Worm (Caenorhabditis elegans) whole organism, young adult: Measurements from ENCODE around the gene M153.5.

ENCODE experiments used
- F10E7.11 ChIP-seq: sonication (generic microtip); optimal IDR thresholded peaks from 2 replicates; lab custom pipeline; 2017; ENCODE audit warnings: mild to moderate bottlenecking, missing genetic modification characterization, moderate library complexity, missing compliant biosample characterization
- Y53G8AR.9 ChIP-seq: fragments of 200-800 bp; sonication (Bioruptor generic); conservative IDR thresholded peaks from 2 replicates; pipeline ENCODE4 v1.3.6; 2022; ENCODE audit warnings: missing genetic modification reagents, missing genetic modification characterization, missing compliant biosample characterization
- aptf-2 ChIP-seq: fragments of 200-800 bp; sonication (Bioruptor generic); conservative IDR thresholded peaks from 2 replicates; pipeline ENCODE4 v1.3.6; 2022; ENCODE audit warnings: missing genetic modification reagents, missing genetic modification characterization, missing compliant biosample characterization
- bed-1 ChIP-seq: fragments of 200-800 bp; sonication (Bioruptor generic); IDR thresholded peaks from 2 replicates; pipeline ENCODE4 v1.3.6; 2022; ENCODE audit warnings: missing genetic modification reagents, missing genetic modification characterization, missing compliant biosample characterization
- dpl-1 ChIP-seq: fragments of 150-350 bp; optimal IDR thresholded peaks from 2 replicates; lab custom pipeline; 2014; ENCODE audit warnings: missing biosample characterization, missing genetic modification reagents, missing genetic modification characterization
- efl-1 ChIP-seq: fragments of 150-350 bp; optimal IDR thresholded peaks from 2 replicates; lab custom pipeline; 2014; ENCODE audit warnings: missing biosample characterization, missing genetic modification reagents, missing genetic modification characterization
- ekl-4 ChIP-seq: fragments of 200-800 bp; sonication (Bioruptor generic); IDR thresholded peaks from 2 replicates; pipeline ENCODE4 v1.3.6; 2022; ENCODE audit warnings: missing genetic modification reagents, missing genetic modification characterization, missing compliant biosample characterization
- fkh-3 ChIP-seq: sonication (generic microtip); optimal IDR thresholded peaks from 2 replicates; lab custom pipeline; 2016; ENCODE audit warnings: mild to moderate bottlenecking, missing genetic modification characterization, missing compliant biosample characterization
- hsf-1 ChIP-seq: fragments of 200-800 bp; sonication (Bioruptor generic); IDR thresholded peaks from 2 replicates; pipeline ENCODE4 v1.3.6; 2022; ENCODE audit warnings: missing genetic modification reagents, missing genetic modification characterization, missing compliant biosample characterization
- lin-35 ChIP-seq, 3 experiments: fragments of 150-350 bp in 2 of 3; sonication (generic microtip) in 1 of 3; optimal IDR thresholded peaks; 2 replicates each; lab custom pipeline; 2014 to 2018; ENCODE audit warnings: missing biosample characterization in 3 of 3, missing genetic modification characterization in 3 of 3, missing genetic modification reagents in 3 of 3
- nhr-120 ChIP-seq: fragments of 200-800 bp; sonication (Bioruptor generic); IDR thresholded peaks from 2 replicates; pipeline ENCODE4 v1.3.6; 2022; ENCODE audit warnings: missing genetic modification characterization, missing compliant biosample characterization
- pha-4 ChIP-seq: fragments of 150-350 bp; sonication (generic microtip); optimal IDR thresholded peaks from 2 replicates; lab custom pipeline; 2014; ENCODE audit warnings: missing biosample characterization, missing genetic modification reagents, missing genetic modification characterization
- sea-2 ChIP-seq: fragments of 200-800 bp; sonication (Bioruptor generic); IDR thresholded peaks from 2 replicates; pipeline ENCODE4 v1.3.6; 2022; ENCODE audit warnings: missing genetic modification characterization, missing compliant biosample characterization
- unc-130 ChIP-seq: sonication (generic microtip); optimal IDR thresholded peaks from 2 replicates; lab custom pipeline; 2016; ENCODE audit warnings: missing genetic modification reagents, missing genetic modification characterization, missing compliant biosample characterization

DNA sequence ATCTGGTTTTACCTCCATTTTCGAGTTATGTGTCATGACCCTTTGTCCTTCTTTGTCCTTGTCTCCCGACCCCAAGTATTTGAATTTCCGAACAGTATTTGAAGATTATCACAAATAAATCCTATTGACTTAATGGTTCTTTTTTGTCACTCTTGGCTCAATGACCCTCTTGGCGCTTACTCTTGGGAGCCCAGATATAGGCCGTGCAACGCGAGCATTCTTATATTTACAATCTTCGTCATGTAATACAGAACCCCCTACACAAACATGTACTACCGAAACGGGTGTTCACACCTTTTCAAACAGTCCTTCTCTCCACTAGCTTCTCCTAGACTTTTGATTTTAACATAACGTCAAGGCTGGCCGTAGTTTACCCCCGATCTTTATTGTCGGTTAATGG is at the start of gene M153.5:
- TF ChIP-seq hsf-1 (no peak), ekl-4 (GFP tag; lab: Robert Waterston, UW) (no peak), efl-1 (GFP tag; lab: Kevin White, UChicago) (no peak), lin-35 (GFP tag; optimal IDR thresholded peaks at IDR 0.05; lab: Kevin White, UChicago) (no peak), nhr-120 (GFP tag; lab: Robert Waterston, UW) (no peak), pha-4 (tag; lab: Kevin White, UChicago) (no peak), aptf-2 (GFP tag; lab: Robert Waterston, UW) (no peak), dpl-1 (no peak), F10E7.11 (tag; lab: Kevin White, UChicago) (no peak), Y53G8AR.9 (GFP tag; lab: Robert Waterston, UW) (no peak), bed-1 (GFP tag; lab: Robert Waterston, UW) (no peak), fkh-3 (tag; lab: Kevin White, UChicago) (no peak), unc-130 (GFP tag; lab: Kevin White, UChicago) (no peak), sea-2 (GFP tag; lab: Robert Waterston, UW) (no peak)
